Worm (Caenorhabditis elegans): ENCODE measurements around the gene F29B9.11.

DNA sequence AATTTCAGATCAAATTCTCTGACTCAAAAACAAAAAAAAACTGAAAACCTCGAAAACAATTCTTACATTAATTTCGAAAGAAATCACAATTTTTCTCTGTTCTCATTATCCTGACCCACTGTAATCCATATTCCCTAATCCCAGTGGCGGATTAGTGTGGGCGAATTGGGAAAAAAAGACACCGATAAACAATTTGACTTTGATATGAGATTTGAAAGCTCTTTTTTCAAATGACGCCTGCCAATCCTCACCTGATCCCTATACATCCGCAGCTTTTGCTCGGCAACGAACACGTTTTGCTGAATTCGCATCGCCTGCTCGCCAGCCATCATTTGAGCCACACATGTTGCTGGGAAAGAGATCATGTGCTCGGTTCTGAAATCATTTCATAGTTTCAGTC lies 48.3 kb downstream of the F29B9.11 start:
- TF ChIP-seq K12H6.12 (tag; optimal IDR thresholded peaks at IDR 0.05) (no peak), K11D2.4 (GFP tag; IDR thresholded peaks at IDR 0.05) (no peak), nfyb-1 (GFP tag; IDR thresholded peaks at IDR 0.05) (no peak), B0035.1 (tag; optimal IDR thresholded peaks at IDR 0.05) (no peak), mxl-1 (tag; optimal IDR thresholded peaks at IDR 0.05) (no peak), rec-8 (tag; optimal IDR thresholded peaks at IDR 0.05) (no peak), ztf-26 (tag; optimal IDR thresholded peaks at IDR 0.05) (no peak), ceh-40 (GFP tag; IDR thresholded peaks at IDR 0.05) (no peak), ztf-6 (GFP tag; IDR thresholded peaks at IDR 0.05) (no peak), F57A8.1 (GFP tag; optimal IDR thresholded peaks at IDR 0.05) (no peak), ama-1 (optimal IDR thresholded peaks at IDR 0.05) (no peak), ama-1 (GFP tag; optimal IDR thresholded peaks at IDR 0.05) (no peak), lin-35 (GFP tag; optimal IDR thresholded peaks at IDR 0.05) (no peak), F52B5.7 (tag; optimal IDR thresholded peaks at IDR 0.05) (no peak), ztf-22 (GFP tag; optimal IDR thresholded peaks at IDR 0.05) (no peak)

All from whole organism, young adult.